Worm (Caenorhabditis elegans) whole organism, young adult: Measurements from ENCODE around the gene ZK792.1.

ENCODE experiments used
- B0035.1 ChIP-seq: sonication (generic microtip); optimal IDR thresholded peaks from 2 replicates; lab custom pipeline; 2016; ENCODE audit warnings: missing genetic modification characterization, mild to moderate bottlenecking, missing compliant biosample characterization, missing genotype, missing genetic modification reagents
- B0336.3 ChIP-seq: fragments of 200-800 bp; sonication (Bioruptor generic); IDR thresholded peaks from 2 replicates; pipeline ENCODE4 v1.3.6; 2022; ENCODE audit warnings: missing genetic modification characterization, missing compliant biosample characterization
- F39B2.1 ChIP-seq: fragments of 200-800 bp; sonication (Bioruptor generic); IDR thresholded peaks from 2 replicates; pipeline ENCODE4 v1.3.6; 2022; ENCODE audit warnings: missing genetic modification reagents, missing genetic modification characterization, missing compliant biosample characterization
- F55B11.4 ChIP-seq: sonication (generic microtip); optimal IDR thresholded peaks from 2 replicates; lab custom pipeline; 2016; ENCODE audit warnings: missing compliant biosample characterization, missing genetic modification characterization, borderline replicate concordance; ENCODE audit not compliant: insufficient read depth
- Y56A3A.18 ChIP-seq: fragments of 200-800 bp; sonication (Bioruptor generic); IDR thresholded peaks from 2 replicates; pipeline ENCODE4 v1.3.6; 2022; ENCODE audit warnings: missing genetic modification reagents, missing genetic modification characterization, missing compliant biosample characterization
- Y79H2A.3 ChIP-seq: fragments of 200-800 bp; sonication (Bioruptor generic); conservative IDR thresholded peaks from 2 replicates; pipeline ENCODE4 v1.3.6; 2022; ENCODE audit warnings: missing genetic modification reagents, missing genetic modification characterization, missing compliant biosample characterization
- Y95B8A.8 ChIP-seq: fragments of 200-800 bp; sonication (Bioruptor generic); IDR thresholded peaks from 2 replicates; pipeline ENCODE4 v1.3.6; 2022; ENCODE audit warnings: missing genetic modification reagents, missing genetic modification characterization, missing compliant biosample characterization
- ZK185.1 ChIP-seq: sonication (generic microtip); optimal IDR thresholded peaks from 2 replicates; lab custom pipeline; 2016; ENCODE audit warnings: mild to moderate bottlenecking, missing genetic modification characterization, missing compliant biosample characterization; ENCODE audit not compliant: poor library complexity, severe bottlenecking
- ama-1 ChIP-seq, 3 experiments: fragments of 150-350 bp in 1 of 3; sonication (generic microtip) in 2 of 3; optimal IDR thresholded peaks; 2 replicates each; lab custom pipeline; 2014 to 2018; ENCODE audit warnings: missing biosample characterization in 2 of 3, missing genetic modification characterization in 2 of 3, missing genetic modification reagents in 2 of 3
- aptf-3 ChIP-seq: fragments of 200-800 bp; sonication (Bioruptor generic); IDR thresholded peaks from 2 replicates; pipeline ENCODE4 v1.3.6; 2022; ENCODE audit warnings: missing genetic modification characterization, missing compliant biosample characterization
- athp-1 ChIP-seq: sonication (generic microtip); optimal IDR thresholded peaks from 2 replicates; lab custom pipeline; 2017; ENCODE audit warnings: mild to moderate bottlenecking, missing genetic modification characterization, missing compliant biosample characterization
- attf-5 ChIP-seq: fragments of 200-800 bp; sonication (Bioruptor generic); optimal IDR thresholded peaks from 2 replicates; lab custom pipeline; 2018; ENCODE audit warnings: mild to moderate bottlenecking, missing genetic modification characterization, missing compliant biosample characterization
- cebp-1 ChIP-seq, 2 experiments: fragments of 200-800 bp in 1 of 2; sonication (Bioruptor generic) in 1 of 2; sonication (generic microtip) in 1 of 2; IDR thresholded peaks in 1 of 2; optimal IDR thresholded peaks in 1 of 2; 2 replicates each; pipeline versions ENCODE4 v1.3.6 to Lab custom; 2017 to 2022; ENCODE audit warnings: missing compliant biosample characterization in 2 of 2, missing genetic modification characterization in 2 of 2, mild to moderate bottlenecking in 1 of 2, missing genetic modification reagents in 1 of 2, moderate library complexity in 1 of 2
- ceh-100 ChIP-seq: fragments of 200-800 bp; sonication (Bioruptor generic); IDR thresholded peaks from 2 replicates; pipeline ENCODE4 v1.3.6; 2022; ENCODE audit warnings: missing genetic modification reagents, missing genetic modification characterization, missing compliant biosample characterization
- chd-7 ChIP-seq: sonication (generic microtip); optimal IDR thresholded peaks from 2 replicates; lab custom pipeline; 2016; ENCODE audit warnings: mild to moderate bottlenecking, missing genetic modification characterization, moderate library complexity, missing compliant biosample characterization
- die-1 ChIP-seq: sonication (generic microtip); optimal IDR thresholded peaks from 2 replicates; lab custom pipeline; 2016; ENCODE audit warnings: missing genotype, mild to moderate bottlenecking, missing genetic modification characterization, missing compliant biosample characterization
- dpff-1 ChIP-seq: sonication (generic microtip); optimal IDR thresholded peaks from 2 replicates; lab custom pipeline; 2017; ENCODE audit warnings: mild to moderate bottlenecking, missing genetic modification characterization, missing compliant biosample characterization
- fkh-3 ChIP-seq: sonication (generic microtip); optimal IDR thresholded peaks from 2 replicates; lab custom pipeline; 2016; ENCODE audit warnings: mild to moderate bottlenecking, missing genetic modification characterization, missing compliant biosample characterization
- gei-17 ChIP-seq: fragments of 200-800 bp; sonication (Bioruptor generic); optimal IDR thresholded peaks from 2 replicates; lab custom pipeline; 2018; ENCODE audit warnings: mild to moderate bottlenecking, missing genetic modification characterization, missing compliant biosample characterization
- hmg-20 ChIP-seq: fragments of 200-800 bp; sonication (Bioruptor generic); IDR thresholded peaks from 2 replicates; pipeline ENCODE4 v1.3.6; 2022; ENCODE audit warnings: missing genetic modification reagents, missing genetic modification characterization, missing compliant biosample characterization
- hsf-1 ChIP-seq: fragments of 200-800 bp; sonication (Bioruptor generic); IDR thresholded peaks from 2 replicates; pipeline ENCODE4 v1.3.6; 2022; ENCODE audit warnings: missing genetic modification reagents, missing genetic modification characterization, missing compliant biosample characterization
- lag-1 ChIP-seq: fragments of 200-800 bp; sonication (Bioruptor generic); IDR thresholded peaks from 2 replicates; pipeline ENCODE4 v1.3.6; 2022; ENCODE audit warnings: missing genetic modification reagents, missing genetic modification characterization, missing compliant biosample characterization
- let-607 ChIP-seq, 2 experiments: fragments of 200-800 bp in 1 of 2; sonication (Bioruptor generic) in 1 of 2; sonication (generic microtip) in 1 of 2; optimal IDR thresholded peaks; 2 replicates each; lab custom pipeline; 2016 to 2018; ENCODE audit warnings: mild to moderate bottlenecking in 2 of 2, missing compliant biosample characterization in 2 of 2, missing genetic modification characterization in 2 of 2, moderate library complexity in 2 of 2, missing genotype in 1 of 2
- lin-26 ChIP-seq: fragments of 200-800 bp; sonication (Bioruptor generic); IDR thresholded peaks from 2 replicates; pipeline ENCODE4 v1.3.6; 2022; ENCODE audit warnings: missing genetic modification reagents, missing genetic modification characterization, missing compliant biosample characterization
- lin-35 ChIP-seq, 3 experiments: fragments of 150-350 bp in 2 of 3; sonication (generic microtip) in 1 of 3; optimal IDR thresholded peaks; 2 replicates each; lab custom pipeline; 2014 to 2018; ENCODE audit warnings: missing biosample characterization in 3 of 3, missing genetic modification characterization in 3 of 3, missing genetic modification reagents in 3 of 3
- lin-54 ChIP-seq: fragments of 200-800 bp; sonication (Bioruptor generic); optimal IDR thresholded peaks from 2 replicates; lab custom pipeline; 2018; ENCODE audit warnings: mild to moderate bottlenecking, missing genetic modification characterization, missing compliant biosample characterization
- lir-1 ChIP-seq: fragments of 200-800 bp; sonication (Bioruptor generic); conservative IDR thresholded peaks from 2 replicates; pipeline ENCODE4 v1.3.6; 2022; ENCODE audit warnings: missing genetic modification reagents, missing genetic modification characterization, missing compliant biosample characterization
- madf-6 ChIP-seq: fragments of 200-800 bp; sonication (Bioruptor generic); IDR thresholded peaks from 2 replicates; pipeline ENCODE4 v1.3.6; 2022; ENCODE audit warnings: missing genetic modification reagents, missing genetic modification characterization, missing compliant biosample characterization
- mcd-1 ChIP-seq: fragments of 200-800 bp; sonication (Bioruptor generic); IDR thresholded peaks from 2 replicates; pipeline ENCODE4 v1.3.6; 2022; ENCODE audit warnings: missing genetic modification reagents, missing genetic modification characterization, missing compliant biosample characterization
- mel-28 ChIP-seq: sonication (generic microtip); optimal IDR thresholded peaks from 2 replicates; lab custom pipeline; 2016; ENCODE audit warnings: borderline replicate concordance, mild to moderate bottlenecking, missing genetic modification characterization, missing compliant biosample characterization
- pbrm-1 ChIP-seq: fragments of 200-800 bp; sonication (Bioruptor generic); IDR thresholded peaks from 2 replicates; pipeline ENCODE4 v1.3.6; 2022; ENCODE audit warnings: missing genetic modification reagents, missing genetic modification characterization, missing compliant biosample characterization
- rpc-1 ChIP-seq, 2 experiments: fragments of 150-350 bp in 1 of 2; sonication (generic microtip) in 1 of 2; optimal IDR thresholded peaks; 2 replicates each; lab custom pipeline; 2014 to 2018; ENCODE audit warnings: missing biosample characterization in 1 of 2, missing genetic modification characterization in 1 of 2, missing genetic modification reagents in 1 of 2, missing genotype in 1 of 2
- sdz-38 ChIP-seq: sonication (generic microtip); optimal IDR thresholded peaks from 2 replicates; lab custom pipeline; 2016; ENCODE audit warnings: missing genotype, missing genetic modification characterization, missing compliant biosample characterization
- snpc-1.3 ChIP-seq: sonication (generic microtip); optimal IDR thresholded peaks from 2 replicates; lab custom pipeline; 2017; ENCODE audit warnings: missing genetic modification characterization, mild to moderate bottlenecking, missing compliant biosample characterization, antibody characterized with exemption, moderate library complexity, missing genotype, missing genetic modification reagents; ENCODE audit not compliant: insufficient read depth
- snpc-3.4 ChIP-seq: sonication (generic microtip); optimal IDR thresholded peaks from 2 replicates; lab custom pipeline; 2017; ENCODE audit warnings: missing genetic modification characterization, mild to moderate bottlenecking, missing compliant biosample characterization, antibody characterized with exemption, moderate library complexity, missing genotype, missing genetic modification reagents
- somi-1 ChIP-seq: fragments of 200-800 bp; sonication (Bioruptor generic); optimal IDR thresholded peaks from 2 replicates; lab custom pipeline; 2018; ENCODE audit warnings: mild to moderate bottlenecking, missing genetic modification characterization, missing compliant biosample characterization
- xnd-1 ChIP-seq: sonication (generic microtip); optimal IDR thresholded peaks from 2 replicates; lab custom pipeline; 2016; ENCODE audit warnings: missing genotype, missing genetic modification reagents, missing genetic modification characterization, missing compliant biosample characterization
- ztf-26 ChIP-seq: sonication (generic microtip); optimal IDR thresholded peaks from 2 replicates; lab custom pipeline; 2017; ENCODE audit warnings: missing genetic modification characterization, missing compliant biosample characterization

Gene ZK792.1

DNA sequence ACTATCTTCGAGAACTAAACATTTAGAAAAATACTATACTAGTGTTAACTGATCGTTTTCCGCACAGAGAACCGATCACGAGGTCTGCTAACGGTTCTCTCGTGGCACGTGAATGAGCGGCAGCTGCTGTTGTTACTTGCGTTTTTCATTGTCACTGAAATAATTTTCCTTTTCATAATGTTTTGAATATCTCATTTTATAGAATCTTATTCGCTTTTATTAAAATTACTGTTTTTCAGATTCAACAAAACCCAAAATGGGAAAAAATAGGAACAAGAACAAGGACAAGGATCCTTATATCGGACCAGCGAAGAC lies 23.3 kb upstream of the ZK792.1 start, which contains the start of gene F58B3.6:
F58B3.6 (plus strand) TSS at position 240 of the 315 bp plus-strand sequence.
- TF ChIP-seq dpff-1 (no peak), lin-35 (GFP tag; optimal IDR thresholded peaks at IDR 0.05; lab: Kevin White, UChicago) (no peak), lin-54 (GFP tag; lab: Kevin White, UChicago) (no peak), die-1 (no peak), mel-28 (tag; lab: Kevin White, UChicago) (no peak), attf-5 (GFP tag; lab: Kevin White, UChicago) (no peak), somi-1 (GFP tag; lab: Kevin White, UChicago) (no peak), aptf-3 (GFP tag; lab: Robert Waterston, UW) (no peak), lir-1 (no peak), ZK185.1 (tag; lab: Kevin White, UChicago) (no peak), pbrm-1 (GFP tag; lab: Robert Waterston, UW) (no peak), ceh-100 (peak; percentile 58), let-607 (tag; optimal IDR thresholded peaks at IDR 0.05; lab: Kevin White, UChicago) (no peak), xnd-1 (tag; lab: Kevin White, UChicago) (no peak), Y56A3A.18 (no peak), cebp-1 (GFP tag; IDR thresholded peaks at IDR 0.05; lab: Robert Waterston, UW) (no peak), cebp-1 (tag; optimal IDR thresholded peaks at IDR 0.05; lab: Kevin White, UChicago) (peak; percentile 46), ztf-26 (tag; lab: Kevin White, UChicago) (no peak), snpc-3.4 (no peak), mcd-1 (GFP tag; lab: Robert Waterston, UW) (peak; percentile 43)

DNA sequence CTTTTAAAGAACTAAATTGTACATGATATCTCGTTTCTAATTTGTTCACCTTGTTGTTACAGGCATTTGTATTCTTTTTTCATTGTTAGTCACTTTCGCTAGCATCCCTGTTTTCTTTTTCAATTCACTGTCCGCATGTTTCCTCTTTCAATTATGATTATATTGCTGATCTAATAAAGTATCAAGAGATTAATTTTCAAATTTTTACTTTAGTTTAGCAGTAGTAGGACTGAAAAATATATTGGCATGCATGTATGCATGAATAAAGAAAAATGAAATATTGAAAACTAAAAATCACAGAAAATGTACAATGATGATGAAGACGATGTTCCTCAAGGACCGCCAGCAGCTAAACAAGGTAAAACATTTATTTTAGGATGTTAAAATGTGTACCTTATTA lies 21.6 kb upstream of the ZK792.1 start, which contains the start of gene rbm-17:
rbm-17 (plus strand) TSS at position 301 of the 400 bp plus-strand sequence.
- TF ChIP-seq snpc-1.3 (tag; lab: Kevin White, UChicago) (no peak), cebp-1 (GFP tag; IDR thresholded peaks at IDR 0.05; lab: Robert Waterston, UW) (no peak), cebp-1 (tag; optimal IDR thresholded peaks at IDR 0.05; lab: Kevin White, UChicago) (peak; percentile 17), lag-1 (GFP tag; lab: Robert Waterston, UW) (no peak), lir-1 (no peak), athp-1 (tag; lab: Kevin White, UChicago) (no peak), B0035.1 (no peak), ama-1 (optimal IDR thresholded peaks at IDR 0.05; lab: Kevin White, UChicago) (peak; percentile 36), ama-1 (GFP tag; optimal IDR thresholded peaks at IDR 0.05; lab: Kevin White, UChicago) (no peak), Y95B8A.8 (GFP tag; lab: Robert Waterston, UW) (no peak), sdz-38 (tag; lab: Kevin White, UChicago) (no peak), F39B2.1 (GFP tag; lab: Robert Waterston, UW) (no peak), ZK185.1 (tag; lab: Kevin White, UChicago) (no peak), lin-26 (GFP tag; lab: Robert Waterston, UW) (no peak), somi-1 (GFP tag; lab: Kevin White, UChicago) (no peak), hsf-1 (0 out of 2 replicates have a peak, but pooled peaks have one; percentile 11), Y56A3A.18 (no peak), madf-6 (GFP tag; lab: Robert Waterston, UW) (no peak), gei-17 (GFP tag; lab: Kevin White, UChicago) (no peak), rpc-1 (optimal IDR thresholded peaks at IDR 0.05; lab: Kevin White, UChicago) (no peak), rpc-1 (tag; optimal IDR thresholded peaks at IDR 0.05; lab: Kevin White, UChicago) (no peak), fkh-3 (tag; lab: Kevin White, UChicago) (no peak), chd-7 (no peak), hmg-20 (GFP tag; lab: Robert Waterston, UW) (no peak), F55B11.4 (no peak), B0336.3 (GFP tag; lab: Robert Waterston, UW) (no peak), Y79H2A.3 (GFP tag; lab: Robert Waterston, UW) (no peak), dpff-1 (no peak)
